Worm (Caenorhabditis elegans) whole organism, midembryonic: ENCODE measurements around the gene F02C12.1.

ENCODE experiments used
- T22C8.4 ChIP-seq: fragments of 200-800 bp; sonication (Bioruptor generic); IDR thresholded peaks from 2 replicates; pipeline ENCODE4 v1.3.6; 2022; ENCODE audit warnings: missing genetic modification characterization, missing compliant biosample characterization
- ztf-23 ChIP-seq: fragments of 200-800 bp; sonication (Bioruptor generic); IDR thresholded peaks from 2 replicates; pipeline ENCODE4 v1.3.6; 2022; ENCODE audit warnings: missing genetic modification reagents, missing genetic modification characterization, missing compliant biosample characterization

DNA sequence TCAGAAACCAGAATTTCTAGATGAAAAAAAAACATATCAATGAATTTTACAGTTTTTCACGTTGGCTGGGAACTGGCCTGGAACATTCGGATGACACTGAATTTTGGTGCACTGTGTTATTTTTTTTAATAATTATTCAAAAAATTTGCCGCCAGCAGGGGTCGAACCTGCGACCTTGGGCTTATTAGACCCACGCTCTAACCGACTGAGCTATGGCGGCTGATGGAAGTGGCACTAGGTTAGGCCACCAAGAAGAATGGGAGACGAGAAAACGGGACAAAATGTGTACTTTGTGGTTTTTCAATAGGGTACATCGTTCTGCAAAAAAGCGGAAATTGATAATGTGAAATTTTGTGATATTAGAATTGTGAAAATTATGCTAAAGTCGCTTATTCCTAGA lies 13.1 kb downstream of the F02C12.1 start:
- TF ChIP-seq T22C8.4 (GFP tag; lab: Robert Waterston, UW) (no peak), ztf-23 (GFP tag; lab: Robert Waterston, UW) (peak; percentile 65; the same call in 1 of the 2 replicates)
